Fruit fly (Drosophila melanogaster): ENCODE measurements around the gene CG31788.

Gene CG31788

dm6 chr2L:18257878-18258277 lies at the start of gene CG31788:
CG31788 (minus strand) TSS chr2L:18257978.
- TF ChIP-seq Pif1B (GFP tag; optimal IDR thresholded peaks at IDR 0.05) = no peak
- no peak for TF ChIP-seq CG8301 (tag; optimal IDR thresholded peaks at IDR 0.05)
- TF ChIP-seq Pif1A (GFP tag; optimal IDR thresholded peaks at IDR 0.05) = no peak
- TF ChIP-seq gl (tag; optimal IDR thresholded peaks at IDR 0.05) = no peak
- no peak for TF ChIP-seq CG17806 (tag; optimal IDR thresholded peaks at IDR 0.05)
- TF ChIP-seq CG10348 (GFP tag; IDR thresholded peaks at IDR 0.05) = no peak
- TF ChIP-seq Ets98B (GFP tag; IDR thresholded peaks at IDR 0.05) = no peak
- no peak for TF ChIP-seq CG15710 (tag; optimal IDR thresholded peaks at IDR 0.05)
- TF ChIP-seq CG8159 (tag; optimal IDR thresholded peaks at IDR 0.05) = no peak
- no peak for TF ChIP-seq rn (GFP tag; IDR thresholded peaks at IDR 0.05)
- no peak for TF ChIP-seq fd96Ca (GFP tag; IDR thresholded peaks at IDR 0.05)
- no peak for TF ChIP-seq Snoo (tag; optimal IDR thresholded peaks at IDR 0.05)

DNA sequence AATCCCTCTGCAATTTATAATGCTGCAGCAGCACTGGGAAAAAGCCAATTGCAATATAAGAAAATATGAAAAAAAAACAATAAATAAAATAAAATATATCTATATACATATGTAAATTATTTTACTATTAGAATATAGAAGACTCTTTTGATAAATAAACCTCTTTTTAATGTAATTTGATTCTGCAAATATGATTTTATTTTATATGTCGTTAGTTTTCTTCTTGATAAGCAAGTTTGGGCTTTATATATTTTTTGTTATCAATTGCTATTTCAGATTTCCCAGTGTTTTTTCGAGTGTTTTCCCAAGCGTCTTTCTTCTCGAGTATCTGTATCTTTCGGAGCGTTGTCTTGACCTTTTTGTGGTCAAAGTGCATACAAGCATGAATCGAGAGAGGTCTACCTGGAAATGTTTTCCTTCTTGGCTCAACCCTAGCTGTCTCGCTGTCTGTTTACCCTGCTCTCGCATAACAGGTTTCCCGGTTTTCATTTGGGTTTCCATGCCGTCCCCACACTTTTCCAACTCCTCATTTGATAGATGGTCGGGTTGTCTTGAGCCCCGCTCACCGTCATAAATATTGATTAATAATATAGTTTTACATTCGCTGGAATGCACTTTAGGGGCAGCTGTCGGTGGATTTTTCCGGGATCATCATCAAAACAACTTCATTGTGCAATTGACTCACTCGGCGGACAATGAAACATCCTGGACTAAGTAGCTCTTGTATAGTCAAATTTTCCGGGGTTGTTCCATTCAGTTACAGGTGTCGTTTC lies 47.5 kb upstream of the CG31788 start:
- TF ChIP-seq CG9948 (tag; optimal IDR thresholded peaks at IDR 0.05) (peak; percentile 54), CG13204 (GFP tag; optimal IDR thresholded peaks at IDR 0.05) (no peak), Pif1B (GFP tag; optimal IDR thresholded peaks at IDR 0.05) (no peak), CG15710 (tag; optimal IDR thresholded peaks at IDR 0.05) (peak; percentile 48), Pif1A (GFP tag; optimal IDR thresholded peaks at IDR 0.05) (no peak), rn (GFP tag; IDR thresholded peaks at IDR 0.05) (no peak), D1 (tag; optimal IDR thresholded peaks at IDR 0.05) (no peak), CG8159 (tag; optimal IDR thresholded peaks at IDR 0.05) (peak; percentile 60), CG14655 (GFP tag; optimal IDR thresholded peaks at IDR 0.05) (peak; percentile 60), CG17806 (tag; optimal IDR thresholded peaks at IDR 0.05) (peak; percentile 39)

dm6 chr2L:18304469-18304868 lies 46.7 kb upstream of the CG31788 start:
- no peak for TF ChIP-seq CG32121 (GFP tag; IDR thresholded peaks at IDR 0.05)
- no peak for TF ChIP-seq rn (GFP tag; IDR thresholded peaks at IDR 0.05)
- TF ChIP-seq Pif1B (GFP tag; optimal IDR thresholded peaks at IDR 0.05) = no peak
- TF ChIP-seq CG9948 (tag; optimal IDR thresholded peaks at IDR 0.05) = no peak
- TF ChIP-seq CG8301 (tag; optimal IDR thresholded peaks at IDR 0.05) = no peak
- TF ChIP-seq D1 (tag; optimal IDR thresholded peaks at IDR 0.05) = no peak
- no peak for TF ChIP-seq Pif1A (GFP tag; optimal IDR thresholded peaks at IDR 0.05)
- TF ChIP-seq CG15710 (tag; optimal IDR thresholded peaks at IDR 0.05) = no peak
- no peak for TF ChIP-seq CG8159 (tag; optimal IDR thresholded peaks at IDR 0.05)
- no peak for TF ChIP-seq CG10348 (GFP tag; IDR thresholded peaks at IDR 0.05)
- TF ChIP-seq CG34367 (tag; optimal IDR thresholded peaks at IDR 0.05) = no peak
- TF ChIP-seq Ets98B (GFP tag; IDR thresholded peaks at IDR 0.05) = no peak
- no peak for TF ChIP-seq EcR (GFP tag; optimal IDR thresholded peaks at IDR 0.05)
- TF ChIP-seq CG12605 (GFP tag; IDR thresholded peaks at IDR 0.05) = no peak
- TF ChIP-seq CG13204 (GFP tag; optimal IDR thresholded peaks at IDR 0.05) = no peak
- no peak for TF ChIP-seq CG14655 (GFP tag; optimal IDR thresholded peaks at IDR 0.05)
- TF ChIP-seq CG17806 (tag; optimal IDR thresholded peaks at IDR 0.05) = no peak

- no peak for TF ChIP-seq CG4496 (GFP tag; IDR thresholded peaks at IDR 0.05)
- no peak for TF ChIP-seq CG17806 (tag; optimal IDR thresholded peaks at IDR 0.05)
- TF ChIP-seq D1 (tag; optimal IDR thresholded peaks at IDR 0.05) = no peak
- no peak for TF ChIP-seq CG8159 (tag; optimal IDR thresholded peaks at IDR 0.05)
- no peak for TF ChIP-seq CG15710 (tag; optimal IDR thresholded peaks at IDR 0.05)
- no peak for TF ChIP-seq EcR (GFP tag; optimal IDR thresholded peaks at IDR 0.05)
- no peak for TF ChIP-seq CG13204 (GFP tag; optimal IDR thresholded peaks at IDR 0.05)
Measured at dm6 chr2L:18302780-18303179, 45.0 kb upstream of the CG31788 start.

- no peak for TF ChIP-seq CG8301 (tag; optimal IDR thresholded peaks at IDR 0.05)
- peak; percentile 4 for TF ChIP-seq CG14655 (GFP tag; optimal IDR thresholded peaks at IDR 0.05)
- no peak for TF ChIP-seq CG17806 (tag; optimal IDR thresholded peaks at IDR 0.05)
- TF ChIP-seq CG8159 (tag; optimal IDR thresholded peaks at IDR 0.05) = no peak
Measured at dm6 chr2L:18298541-18298940, 40.8 kb upstream of the CG31788 start.

- no peak for TF ChIP-seq Pif1B (GFP tag; optimal IDR thresholded peaks at IDR 0.05)
- no peak for TF ChIP-seq Snoo (tag; optimal IDR thresholded peaks at IDR 0.05)
- TF ChIP-seq Ets98B (GFP tag; IDR thresholded peaks at IDR 0.05) = no peak
- no peak for TF ChIP-seq CG10348 (GFP tag; IDR thresholded peaks at IDR 0.05)
- TF ChIP-seq CG4496 (GFP tag; IDR thresholded peaks at IDR 0.05) = no peak
- TF ChIP-seq CG17806 (tag; optimal IDR thresholded peaks at IDR 0.05) = no peak
- TF ChIP-seq rn (GFP tag; IDR thresholded peaks at IDR 0.05) = no peak
- TF ChIP-seq CG15710 (tag; optimal IDR thresholded peaks at IDR 0.05) = no peak
- no peak for TF ChIP-seq CG14655 (GFP tag; optimal IDR thresholded peaks at IDR 0.05)
- no peak for TF ChIP-seq CG32121 (GFP tag; IDR thresholded peaks at IDR 0.05)
- no peak for TF ChIP-seq CG8159 (tag; optimal IDR thresholded peaks at IDR 0.05)
- TF ChIP-seq CG12605 (GFP tag; IDR thresholded peaks at IDR 0.05) = no peak
- TF ChIP-seq D1 (tag; optimal IDR thresholded peaks at IDR 0.05) = no peak
Measured at dm6 chr2L:18294421-18294890, 36.7 kb upstream of the CG31788 start, which contains the start of gene CG5790. CG5790 (plus strand) TSS chr2L:18294840.

All from whole organism, pupa.